Fruit fly (Drosophila melanogaster): Measurements from ENCODE around the gene CG4766.

CG4766 gene

dm6 chrX:5977113-5977512 is 23.5 kb downstream of the CG4766 start:
- no peak for TF ChIP-seq CG8478 (optimal IDR thresholded peaks at IDR 0.05)
- TF ChIP-seq CTCF (optimal IDR thresholded peaks at IDR 0.05) = no peak

DNA sequence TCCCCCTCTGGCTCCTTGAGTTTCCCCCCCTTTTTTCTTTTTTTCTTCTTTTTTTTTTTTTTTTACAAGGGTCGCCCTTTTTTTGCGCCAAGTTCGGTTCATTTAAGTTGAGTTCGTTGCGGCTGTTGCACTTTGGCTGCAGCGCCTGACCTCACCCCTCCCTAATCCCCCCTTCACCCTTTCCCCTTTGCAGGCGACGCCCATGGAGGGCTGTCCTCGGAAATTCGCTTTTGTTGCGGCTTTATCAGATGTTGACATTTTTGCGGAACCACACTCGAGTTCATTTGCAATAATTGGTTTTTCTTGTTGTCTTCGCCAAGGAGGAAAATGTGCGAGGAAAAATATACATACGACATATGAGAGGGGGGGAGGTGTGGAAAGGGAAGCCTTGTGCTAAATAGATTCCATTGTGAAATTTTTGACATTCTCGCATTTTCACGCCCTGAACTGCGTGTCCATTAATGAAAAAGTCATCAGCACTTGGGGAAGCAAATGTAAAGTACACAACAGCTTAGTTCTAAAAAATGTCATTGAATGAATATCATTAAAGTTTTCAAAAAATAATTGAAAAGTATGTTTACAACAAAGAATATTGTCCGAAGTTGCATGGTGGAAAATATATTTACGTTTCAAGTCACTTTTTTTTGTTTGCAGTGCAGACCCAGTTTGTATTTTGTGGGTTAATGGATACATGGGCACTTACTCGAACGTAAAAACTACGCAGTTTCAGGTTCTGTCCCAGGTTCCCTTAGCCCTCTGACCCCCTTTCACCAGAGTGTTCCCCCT is 26.0 kb downstream of the CG4766 start:
- no peak for TF ChIP-seq CG8478 (optimal IDR thresholded peaks at IDR 0.05)
- no peak for TF ChIP-seq CTCF (optimal IDR thresholded peaks at IDR 0.05)

DNA sequence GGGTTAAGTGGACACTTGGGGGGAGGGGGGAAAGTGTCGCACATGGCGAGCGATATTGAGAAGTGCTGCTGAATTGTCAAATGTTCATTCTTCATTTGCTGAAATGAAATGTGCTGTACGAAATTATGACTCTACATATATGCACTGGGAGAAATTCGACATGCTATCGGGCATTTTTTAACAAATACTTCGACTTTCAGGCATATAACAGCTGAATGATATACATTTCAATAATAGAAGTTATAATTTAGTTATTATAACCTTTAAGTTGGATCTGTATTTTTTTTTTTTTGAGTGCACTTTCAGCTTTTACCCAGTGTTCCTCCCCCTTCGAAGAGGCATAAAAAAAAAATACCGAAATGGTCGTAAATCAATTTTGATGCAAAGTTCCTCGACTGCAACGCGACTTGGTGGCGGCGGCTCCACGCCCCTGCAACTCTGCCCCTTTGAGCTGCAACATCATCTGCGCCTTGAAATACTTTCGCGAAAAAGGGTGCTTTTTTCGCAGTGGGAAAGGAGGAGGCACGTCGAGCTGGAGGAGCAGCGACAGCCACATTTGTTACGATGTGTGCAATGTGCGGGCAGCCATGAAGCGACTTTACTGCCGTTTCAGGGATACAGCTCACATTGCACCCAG is 27.1 kb downstream of the CG4766 start:
- TF ChIP-seq CG8478 (optimal IDR thresholded peaks at IDR 0.05) (no peak), CTCF (optimal IDR thresholded peaks at IDR 0.05) (no peak)

DNA sequence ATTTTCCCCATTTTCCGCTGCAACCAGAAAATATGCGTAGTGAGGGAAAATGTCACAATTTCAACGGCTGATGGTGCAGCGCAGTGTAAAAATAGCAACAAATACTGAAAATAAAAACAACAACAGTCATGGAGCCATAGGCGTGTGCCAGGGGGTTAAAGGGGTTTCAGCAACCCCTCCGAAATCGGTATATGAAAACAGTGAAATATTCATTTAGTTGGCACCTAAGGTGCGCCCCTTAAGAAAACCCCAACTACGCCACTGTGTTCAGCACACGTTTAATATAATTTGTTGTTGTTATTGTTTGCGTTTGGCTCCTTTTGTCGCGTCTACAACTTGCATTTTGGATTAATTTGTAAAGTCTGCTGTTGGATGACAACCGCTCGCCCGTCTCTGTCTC is 28.6 kb downstream of the CG4766 start:
- no peak for TF ChIP-seq CTCF (optimal IDR thresholded peaks at IDR 0.05)
- no peak for TF ChIP-seq CG8478 (optimal IDR thresholded peaks at IDR 0.05)

DNA sequence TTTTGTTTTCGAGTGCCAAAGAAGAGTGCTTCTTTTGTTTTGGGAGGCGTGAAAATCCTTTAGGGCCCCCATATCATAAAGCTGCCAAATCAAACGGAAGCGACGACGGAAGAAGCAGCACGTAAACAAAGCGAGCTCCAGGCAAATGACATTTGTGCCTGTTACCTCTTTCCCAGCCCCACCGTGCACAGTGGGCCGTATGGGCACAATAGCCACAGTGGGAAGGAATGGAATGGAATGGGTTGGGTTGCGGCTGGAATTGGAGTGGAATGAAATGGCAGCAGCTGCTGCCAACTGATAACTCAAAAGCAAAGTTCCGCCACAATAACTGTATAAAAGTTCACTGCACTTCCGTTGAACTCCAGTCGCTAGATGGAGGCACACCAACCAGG is 29.9 kb downstream of the CG4766 start:
- no peak for TF ChIP-seq CG8478 (optimal IDR thresholded peaks at IDR 0.05)
- no peak for TF ChIP-seq CTCF (optimal IDR thresholded peaks at IDR 0.05)

DNA sequence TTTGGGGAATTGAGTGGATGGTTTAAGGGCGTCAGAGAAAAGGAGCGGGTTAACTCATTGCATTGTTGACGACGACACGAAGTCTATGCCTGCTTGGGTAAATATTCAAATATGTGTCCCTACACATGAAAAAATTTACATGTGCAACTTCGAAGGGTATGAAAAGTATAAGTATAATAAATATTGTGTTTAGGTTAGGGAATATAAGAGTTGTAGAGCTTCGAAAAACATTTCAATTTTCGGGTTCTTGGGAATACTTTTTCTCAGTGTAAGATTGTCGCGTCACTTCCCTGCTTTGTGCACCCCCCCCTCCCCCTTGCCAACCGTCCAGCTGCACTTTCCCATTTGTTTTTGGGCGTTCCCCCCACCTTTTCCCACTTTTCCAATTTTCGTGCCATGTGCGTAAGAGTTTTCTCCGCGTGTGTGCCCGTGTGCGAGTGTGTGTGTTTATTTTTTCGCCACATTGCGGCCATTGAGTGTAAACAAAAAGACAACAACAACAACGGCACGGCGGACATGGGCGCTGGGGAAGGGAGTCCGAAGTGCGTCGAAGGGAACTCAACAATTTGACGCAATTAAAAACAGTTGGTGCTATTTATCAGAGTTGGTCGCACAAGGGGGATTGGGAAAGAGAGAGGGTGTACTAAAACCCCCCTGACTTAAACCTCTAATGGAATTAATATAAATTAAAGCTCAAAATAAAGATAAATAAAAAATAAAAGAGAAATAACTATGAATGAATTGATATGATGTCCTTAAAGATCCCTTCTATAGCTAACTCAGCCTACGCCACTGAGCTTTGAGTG is 30.5 kb downstream of the CG4766 start:
- no peak for TF ChIP-seq CTCF (optimal IDR thresholded peaks at IDR 0.05)
- TF ChIP-seq CG8478 (optimal IDR thresholded peaks at IDR 0.05) = no peak

DNA sequence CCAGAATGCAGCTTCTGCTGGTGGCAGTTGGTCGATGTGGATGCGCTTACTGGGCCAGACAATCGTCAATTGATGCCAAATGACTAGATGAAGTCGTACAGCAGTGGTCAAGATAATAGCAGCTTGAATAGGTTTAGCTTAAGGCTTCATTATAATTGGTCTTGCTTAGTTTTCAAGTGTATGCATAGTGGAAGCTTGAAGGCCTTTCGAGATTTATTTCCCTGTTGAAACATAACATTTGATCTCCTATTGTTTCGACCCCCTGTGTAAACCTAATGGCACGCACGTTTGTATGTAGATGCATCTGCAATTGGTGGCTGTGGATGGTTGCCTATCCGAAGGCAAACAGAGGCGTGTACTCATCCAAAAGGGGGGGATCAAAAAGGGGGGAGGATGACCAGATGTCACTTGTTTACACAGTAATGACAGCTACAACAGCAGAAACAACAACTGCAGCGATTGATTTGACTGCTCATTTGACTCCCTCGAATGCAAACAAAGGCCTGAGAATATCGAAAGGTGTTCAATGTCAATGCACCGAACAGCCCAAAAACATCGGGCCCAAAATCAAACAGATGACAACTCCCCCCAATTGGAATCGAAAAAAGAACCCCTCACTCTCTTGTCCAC is 32.4 kb downstream of the CG4766 start:
- TF ChIP-seq CTCF (optimal IDR thresholded peaks at IDR 0.05) = no peak
- no peak for TF ChIP-seq CG8478 (optimal IDR thresholded peaks at IDR 0.05)

DNA sequence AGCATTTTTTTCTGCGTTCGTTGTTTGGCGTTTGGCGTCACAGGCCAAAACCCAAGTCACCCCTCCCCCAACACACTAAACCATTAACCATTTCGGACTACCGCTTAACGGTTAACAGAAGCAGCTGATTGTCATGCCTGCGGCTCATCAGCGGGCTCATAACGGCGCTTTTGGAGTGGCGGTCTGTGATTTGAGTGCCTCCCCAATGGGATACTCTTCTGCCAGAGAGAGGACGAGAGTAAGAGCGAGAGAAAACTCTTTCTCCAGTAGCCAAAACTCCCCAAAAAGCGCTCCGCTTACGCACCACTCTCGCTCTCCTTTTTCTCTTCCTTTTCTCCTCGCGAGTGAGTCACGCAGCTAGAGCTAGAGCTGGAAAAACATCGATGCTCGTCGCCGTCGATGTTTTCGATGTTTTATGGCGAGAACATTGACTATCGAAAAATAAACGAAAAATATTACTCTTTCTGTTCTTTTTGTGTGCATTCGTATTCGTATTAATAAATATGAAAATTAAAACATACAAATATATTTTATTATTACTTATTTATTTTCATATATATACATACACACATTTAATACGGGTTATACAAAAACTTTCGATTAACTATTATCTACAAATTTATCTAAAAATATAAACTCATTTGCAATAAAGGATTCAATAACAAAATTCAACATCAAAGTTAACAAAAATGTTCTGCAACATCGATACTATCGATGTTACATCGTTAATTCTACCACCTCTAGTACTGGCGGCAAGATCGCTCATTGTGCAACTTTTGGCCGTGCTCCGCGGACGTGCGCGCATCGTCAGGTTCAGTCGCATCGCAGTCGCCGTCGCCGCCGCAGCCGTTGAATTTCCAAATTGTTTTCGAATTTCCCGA is 34.8 kb downstream of the CG4766 start, which contains the start of gene Grip:
TSS of gene Grip (plus strand) at position 763 of the 881 bp plus-strand sequence.
- TF ChIP-seq CG8478 (optimal IDR thresholded peaks at IDR 0.05) = no peak
- no peak for TF ChIP-seq CTCF (optimal IDR thresholded peaks at IDR 0.05)

dm6 chrX:5964169-5964686 is 36.4 kb downstream of the CG4766 start:
- TF ChIP-seq CTCF (optimal IDR thresholded peaks at IDR 0.05) = peak; percentile 48 to 58
- no peak for TF ChIP-seq CG8478 (optimal IDR thresholded peaks at IDR 0.05)

DNA sequence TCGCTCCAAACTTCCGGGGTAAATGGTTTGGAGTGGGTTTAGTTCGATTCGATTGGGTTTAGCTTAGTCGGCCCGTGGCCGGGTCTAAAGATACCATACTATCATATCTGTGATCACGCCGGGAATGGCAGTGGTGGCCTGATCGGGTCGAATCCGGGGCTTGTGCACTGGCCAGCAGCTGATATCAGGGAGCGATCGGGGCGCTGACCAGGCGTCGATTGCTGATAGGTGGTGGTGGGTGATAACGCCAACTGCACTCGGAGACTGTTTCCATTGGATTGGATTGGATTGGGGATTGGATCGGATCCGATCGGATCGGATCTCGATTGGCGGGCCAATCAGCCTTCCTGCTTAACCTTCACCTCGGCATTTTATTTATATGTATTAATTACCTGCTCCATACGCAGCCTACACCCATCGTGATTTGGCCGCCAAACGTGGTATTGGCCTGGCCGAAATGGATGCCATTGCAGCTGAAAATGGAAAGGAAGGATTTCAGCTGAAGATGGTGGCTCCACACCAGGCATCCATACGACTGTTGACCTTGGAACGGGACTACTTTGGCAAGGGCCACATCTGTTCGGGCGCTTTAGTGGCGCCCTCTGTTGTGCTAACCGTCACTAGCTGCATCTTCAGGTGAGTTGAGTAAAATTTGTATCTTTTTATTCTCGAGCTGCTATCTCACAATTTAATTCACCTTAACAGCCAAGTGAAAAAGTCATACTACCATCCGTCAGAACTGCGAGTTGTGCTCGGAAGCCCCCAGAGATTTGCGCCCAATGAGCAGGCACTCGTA is 43.8 kb downstream of the CG4766 start:
- TF ChIP-seq CG8478 (optimal IDR thresholded peaks at IDR 0.05) (no peak), CTCF (optimal IDR thresholded peaks at IDR 0.05) (peak; percentile 77 to 81)

DNA sequence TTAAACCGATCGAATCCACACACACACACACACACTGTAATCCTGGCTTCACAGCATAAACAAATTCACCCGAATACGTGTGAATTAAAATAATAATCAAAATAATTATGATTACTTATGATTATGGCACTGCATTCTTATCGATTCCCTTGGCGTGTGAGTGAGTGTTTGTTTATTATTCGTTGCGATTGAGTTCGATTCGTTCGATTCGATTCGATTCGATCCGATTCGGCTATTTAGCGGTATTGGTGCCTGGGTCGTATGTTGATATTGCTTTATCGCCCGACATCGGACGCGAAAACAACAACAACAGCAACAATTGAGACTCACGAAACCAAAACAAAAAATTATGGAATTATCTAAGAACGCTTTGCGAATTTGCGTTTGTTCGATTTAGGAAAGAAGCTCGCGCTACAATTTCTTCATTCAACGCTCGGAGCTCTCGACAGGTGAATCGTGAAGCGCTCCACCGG is 45.4 kb downstream of the CG4766 start, which contains the start of gene CG6067:
TSS of gene CG6067 (plus strand) at position 423 of the 473 bp plus-strand sequence.
- TF ChIP-seq CG8478 (optimal IDR thresholded peaks at IDR 0.05) (no peak), CTCF (optimal IDR thresholded peaks at IDR 0.05) (no peak)

DNA sequence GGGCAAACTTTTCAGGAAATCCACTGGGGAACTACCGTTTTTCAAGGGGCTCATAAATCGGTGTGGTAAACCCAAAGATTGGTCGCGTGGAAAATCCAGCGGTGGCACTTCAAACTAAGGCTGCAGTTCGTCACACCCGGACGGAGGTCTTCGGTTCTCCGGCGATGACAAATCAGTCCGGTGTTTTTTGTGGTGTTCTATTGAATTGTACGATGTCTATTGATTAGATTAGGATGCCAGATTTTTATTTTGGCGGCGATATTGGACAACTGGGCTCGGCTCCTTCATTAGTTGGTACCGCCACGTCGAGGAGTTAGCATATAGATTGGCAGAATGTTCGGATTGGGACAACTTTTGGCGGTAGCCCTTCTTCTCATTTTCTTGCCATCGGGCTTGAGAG is 48.3 kb downstream of the CG4766 start, which contains the start of gene CG6048:
TSS of gene CG6048 (plus strand) at position 301 of the 400 bp plus-strand sequence.
- no peak for TF ChIP-seq CTCF (optimal IDR thresholded peaks at IDR 0.05)
- TF ChIP-seq CG8478 (optimal IDR thresholded peaks at IDR 0.05) = no peak

DNA sequence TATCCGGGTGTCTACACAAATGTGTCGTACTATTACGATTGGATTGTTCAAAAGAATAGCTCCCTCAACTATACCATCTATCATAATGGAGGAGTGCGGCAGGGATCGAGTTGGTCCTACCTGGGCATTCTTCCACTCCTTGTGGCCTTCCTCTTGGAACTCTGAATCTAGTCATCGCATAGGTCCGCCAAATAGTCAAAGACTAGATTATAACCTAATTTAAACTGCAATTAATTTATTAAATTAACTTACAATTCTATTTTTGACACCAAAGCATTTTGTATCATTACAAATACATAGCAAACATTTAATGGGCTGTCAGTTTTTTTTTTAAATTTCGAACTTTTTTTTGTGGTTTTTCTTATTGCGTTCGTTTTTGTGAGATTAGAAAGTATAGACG is 50.6 kb downstream of the CG4766 start, which contains the start of gene CG32755:
TSS of gene CG32755 (plus strand) at position 301 of the 400 bp plus-strand sequence.
- no peak for TF ChIP-seq CTCF (optimal IDR thresholded peaks at IDR 0.05)
- no peak for TF ChIP-seq CG8478 (optimal IDR thresholded peaks at IDR 0.05)

Data from S2 (cell line).